Worm (Caenorhabditis elegans) whole organism, mixed stage, embryonic: ENCODE measurements around the gene srt-14.
"Not testable (repeated sequence)": the region's sequence is repeated elsewhere in the genome, so short reads cannot be mapped to it uniquely, and the experiment has no call there.

Source experiments
- M03D4.4 ChIP-seq: sonication (generic microtip); optimal IDR thresholded peaks from 2 replicates; lab custom pipeline; 2017; ENCODE audit warnings: mild to moderate bottlenecking, missing genetic modification characterization, missing compliant biosample characterization
- bed-3 ChIP-seq: fragments of 200-800 bp; sonication (Bioruptor generic); optimal IDR thresholded peaks from 3 replicates; lab custom pipeline; 2018; ENCODE audit warnings: mild to moderate bottlenecking, missing genetic modification characterization, moderate library complexity, missing compliant biosample characterization
- blmp-1 ChIP-seq: fragments of 150-350 bp; optimal IDR thresholded peaks from 2 replicates; lab custom pipeline; 2014; ENCODE audit warnings: missing biosample characterization, missing genetic modification characterization
- ceh-39 ChIP-seq: fragments of 150-350 bp; optimal IDR thresholded peaks from 2 replicates; lab custom pipeline; 2014; ENCODE audit warnings: missing biosample characterization, missing genetic modification characterization
- ceh-43 ChIP-seq: fragments of 200-800 bp; sonication (Bioruptor generic); optimal IDR thresholded peaks from 2 replicates; lab custom pipeline; 2018; ENCODE audit warnings: mild to moderate bottlenecking, missing genetic modification characterization, moderate library complexity, missing compliant biosample characterization
- ceh-83 ChIP-seq: fragments of 200-800 bp; sonication (Bioruptor generic); optimal IDR thresholded peaks from 2 replicates; lab custom pipeline; 2018; ENCODE audit warnings: mild to moderate bottlenecking, missing genetic modification characterization, missing compliant biosample characterization
- ces-1 ChIP-seq: fragments of 150-350 bp; optimal IDR thresholded peaks from 2 replicates; lab custom pipeline; 2014; ENCODE audit warnings: missing biosample characterization, missing genetic modification reagents, missing genetic modification characterization
- drap-1 ChIP-seq: fragments of 200-800 bp; sonication (Bioruptor generic); optimal IDR thresholded peaks from 3 replicates; lab custom pipeline; 2018; ENCODE audit warnings: mild to moderate bottlenecking, missing genetic modification characterization, missing compliant biosample characterization
- elt-1 ChIP-seq: sonication (generic microtip); optimal IDR thresholded peaks from 2 replicates; lab custom pipeline; 2017; ENCODE audit warnings: missing genetic modification characterization, mild to moderate bottlenecking, missing compliant biosample characterization, antibody characterized with exemption, moderate library complexity, borderline replicate concordance; ENCODE audit not compliant: insufficient read depth
- elt-3 ChIP-seq: fragments of 150-350 bp; optimal IDR thresholded peaks from 2 replicates; lab custom pipeline; 2014; ENCODE audit warnings: missing biosample characterization, missing genetic modification characterization
- flh-1 ChIP-seq: fragments of 200-800 bp; sonication (Bioruptor generic); optimal IDR thresholded peaks from 2 replicates; lab custom pipeline; 2018; ENCODE audit warnings: mild to moderate bottlenecking, missing genetic modification characterization, moderate library complexity, missing compliant biosample characterization
- ham-2 ChIP-seq: fragments of 200-800 bp; sonication (Bioruptor generic); optimal IDR thresholded peaks from 2 replicates; lab custom pipeline; 2018; ENCODE audit warnings: mild to moderate bottlenecking, missing genetic modification characterization, missing compliant biosample characterization
- hlh-1 ChIP-seq: fragments of 150-350 bp; optimal IDR thresholded peaks from 2 replicates; lab custom pipeline; 2014; ENCODE audit warnings: missing biosample characterization, missing genetic modification reagents, missing genetic modification characterization
- lin-13 ChIP-seq: fragments of 150-350 bp; optimal IDR thresholded peaks from 2 replicates; lab custom pipeline; 2014; ENCODE audit warnings: missing biosample characterization, missing genetic modification characterization
- lin-32 ChIP-seq: fragments of 200-800 bp; sonication (Bioruptor generic); optimal IDR thresholded peaks from 2 replicates; lab custom pipeline; 2018; ENCODE audit warnings: mild to moderate bottlenecking, missing genetic modification characterization, missing compliant biosample characterization
- lsy-2 ChIP-seq: fragments of 150-350 bp; optimal IDR thresholded peaks from 2 replicates; lab custom pipeline; 2014; ENCODE audit warnings: missing biosample characterization, missing genetic modification characterization
- mep-1 ChIP-seq: fragments of 150-350 bp; optimal IDR thresholded peaks from 2 replicates; lab custom pipeline; 2017; ENCODE audit warnings: missing biosample characterization, missing genetic modification reagents, missing genetic modification characterization, inconsistent platforms
- mls-2 ChIP-seq: sonication (generic microtip); optimal IDR thresholded peaks from 2 replicates; lab custom pipeline; 2016; ENCODE audit warnings: mild to moderate bottlenecking, missing genetic modification characterization, moderate library complexity, missing compliant biosample characterization
- nhr-2 ChIP-seq: fragments of 150-350 bp; optimal IDR thresholded peaks from 2 replicates; lab custom pipeline; 2014; ENCODE audit warnings: missing biosample characterization, missing genetic modification characterization
- nhr-237 ChIP-seq: fragments of 150-350 bp; optimal IDR thresholded peaks from 2 replicates; lab custom pipeline; 2014; ENCODE audit warnings: missing biosample characterization, missing genetic modification characterization
- nhr-28 ChIP-seq: fragments of 150-350 bp; optimal IDR thresholded peaks from 2 replicates; lab custom pipeline; 2014; ENCODE audit warnings: missing biosample characterization, missing genetic modification characterization
- nhr-76 ChIP-seq: sonication (generic microtip); optimal IDR thresholded peaks from 2 replicates; lab custom pipeline; 2017; ENCODE audit warnings: missing biosample characterization, missing genetic modification characterization
- pha-4 ChIP-seq: fragments of 150-350 bp; optimal IDR thresholded peaks from 2 replicates; lab custom pipeline; 2018; ENCODE audit warnings: missing biosample characterization, missing genetic modification reagents, missing genetic modification characterization
- snpc-4 ChIP-seq: fragments of 150-350 bp; optimal IDR thresholded peaks from 2 replicates; lab custom pipeline; 2014; ENCODE audit warnings: missing biosample characterization, missing genetic modification characterization
- sptf-1 ChIP-seq: sonication (generic microtip); optimal IDR thresholded peaks from 2 replicates; lab custom pipeline; 2017; ENCODE audit warnings: mild to moderate bottlenecking, missing genetic modification characterization, moderate library complexity, missing compliant biosample characterization
- tbx-8 ChIP-seq: fragments of 200-800 bp; sonication (Bioruptor generic); optimal IDR thresholded peaks from 2 replicates; lab custom pipeline; 2018; ENCODE audit warnings: mild to moderate bottlenecking, missing genetic modification characterization, moderate library complexity, missing compliant biosample characterization
- unc-120 ChIP-seq: sonication (generic microtip); optimal IDR thresholded peaks from 2 replicates; lab custom pipeline; 2017; ENCODE audit warnings: missing genetic modification characterization, missing compliant biosample characterization; ENCODE audit not compliant: poor library complexity, severe bottlenecking
- unc-62 ChIP-seq: fragments of 150-350 bp; optimal IDR thresholded peaks from 2 replicates; lab custom pipeline; 2014; ENCODE audit warnings: missing biosample characterization, missing genetic modification reagents, missing genetic modification characterization
- zip-8 ChIP-seq: fragments of 150-350 bp; optimal IDR thresholded peaks from 2 replicates; lab custom pipeline; 2014; ENCODE audit warnings: missing biosample characterization, missing genetic modification characterization
- ztf-11 ChIP-seq: fragments of 150-350 bp; optimal IDR thresholded peaks from 2 replicates; lab custom pipeline; 2014; ENCODE audit warnings: missing biosample characterization, missing genetic modification characterization

srt-14 gene

DNA sequence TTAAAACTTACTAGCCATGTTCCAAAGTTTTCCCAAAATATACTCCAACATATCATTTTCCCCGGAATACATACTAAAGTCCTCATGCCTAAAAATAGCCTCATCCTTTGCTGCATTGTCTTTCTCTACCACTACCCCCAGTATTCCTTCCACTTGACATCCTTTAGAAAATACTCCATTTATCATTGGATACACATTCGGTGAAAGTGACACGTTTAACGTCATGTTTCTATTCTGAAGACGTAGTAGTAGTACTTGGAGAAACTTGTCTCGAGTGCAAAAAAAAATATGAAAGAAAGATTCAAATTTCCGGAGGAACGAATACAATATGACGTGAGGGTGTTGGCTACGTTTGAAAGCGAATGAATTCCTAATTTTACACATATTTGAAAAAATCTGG is 39.5 kb downstream of the srt-14 start:
- TF ChIP-seq ceh-39 (no peak), blmp-1 (tag; lab: Kevin White, UChicago) (no peak), nhr-76 (tag; lab: Kevin White, UChicago) (no peak), mls-2 (tag; lab: Kevin White, UChicago) (no peak), snpc-4 (tag; lab: Kevin White, UChicago) (no peak), flh-1 (GFP tag; lab: Kevin White, UChicago) (no peak), lin-32 (GFP tag; lab: Kevin White, UChicago) (no peak), bed-3 (no peak), ces-1 (no peak), ceh-43 (GFP tag; lab: Kevin White, UChicago) (no peak), ztf-11 (tag; lab: Kevin White, UChicago) (no peak), drap-1 (GFP tag; lab: Kevin White, UChicago) (no peak), tbx-8 (no peak), pha-4 (tag; lab: Kevin White, UChicago) (no peak), elt-1 (tag; lab: Kevin White, UChicago) (no peak), unc-62 (GFP tag; lab: Kevin White, UChicago) (no peak), sptf-1 (tag; lab: Kevin White, UChicago) (no peak)

DNA sequence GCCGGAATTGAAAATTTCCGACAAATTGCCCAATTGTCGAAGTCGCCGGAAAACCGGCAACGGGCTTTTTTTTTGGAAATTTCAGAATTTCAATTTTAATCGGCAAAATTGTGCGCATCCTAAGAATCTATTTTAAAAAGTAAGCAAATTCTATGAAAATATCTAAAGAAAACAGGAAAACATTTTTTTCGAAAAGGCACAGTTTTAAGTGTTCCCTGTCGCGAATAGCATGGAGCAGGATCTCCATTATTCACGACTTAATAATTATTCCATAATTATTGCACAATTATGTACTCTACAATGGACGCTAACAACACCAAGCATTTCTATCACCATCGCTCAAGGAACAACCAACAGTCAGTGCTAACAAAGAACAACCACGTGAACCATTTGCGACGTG is 40.5 kb downstream of the srt-14 start, which contains the start of gene H43I07.4:
Gene H43I07.4, plus strand, starts transcription at position 301 of the 400 bp plus-strand sequence.
- TF ChIP-seq lsy-2 (tag; lab: Kevin White, UChicago); bed-3; nhr-237 (tag; lab: Kevin White, UChicago): not testable (repeated sequence)

DNA sequence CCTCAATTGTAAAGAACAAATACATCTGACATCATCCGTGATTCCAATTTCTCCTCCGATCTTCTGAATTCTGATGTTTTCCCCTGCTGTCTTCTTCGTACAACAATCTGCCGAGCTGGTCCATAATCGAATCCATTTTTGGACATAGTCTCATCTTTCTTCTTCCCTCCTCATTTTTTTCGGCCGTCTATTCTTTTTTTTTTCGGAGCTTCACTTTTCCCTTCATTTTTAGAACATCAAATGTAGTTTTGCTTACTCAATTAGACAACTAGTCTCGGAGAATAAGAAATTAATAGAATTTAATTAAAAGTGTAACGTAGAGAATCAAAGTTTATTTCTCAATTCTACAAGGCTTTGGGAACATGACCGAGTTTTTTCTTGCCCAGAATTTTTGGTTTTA is 44.9 kb downstream of the srt-14 start:
- TF ChIP-seq M03D4.4 (tag; lab: Kevin White, UChicago) (no peak), flh-1 (GFP tag; lab: Kevin White, UChicago) (no peak), elt-3 (tag; lab: Kevin White, UChicago) (no peak), unc-62 (GFP tag; lab: Kevin White, UChicago) (no peak), ceh-39 (no peak), zip-8 (tag; lab: Kevin White, UChicago) (no peak), hlh-1 (tag; lab: Kevin White, UChicago) (no peak), ceh-43 (GFP tag; lab: Kevin White, UChicago) (no peak), nhr-2 (tag; lab: Kevin White, UChicago) (no peak), ceh-83 (GFP tag; lab: Kevin White, UChicago) (no peak), ztf-11 (tag; lab: Kevin White, UChicago) (no peak), lin-32 (GFP tag; lab: Kevin White, UChicago) (no peak), ham-2 (GFP tag; lab: Kevin White, UChicago) (no peak), mep-1 (tag; lab: Kevin White, UChicago) (no peak), mls-2 (tag; lab: Kevin White, UChicago) (no peak), unc-120 (tag; lab: Kevin White, UChicago) (no peak), pha-4 (tag; lab: Kevin White, UChicago) (no peak), nhr-28 (tag; lab: Kevin White, UChicago) (no peak), sptf-1 (tag; lab: Kevin White, UChicago) (no peak)

DNA sequence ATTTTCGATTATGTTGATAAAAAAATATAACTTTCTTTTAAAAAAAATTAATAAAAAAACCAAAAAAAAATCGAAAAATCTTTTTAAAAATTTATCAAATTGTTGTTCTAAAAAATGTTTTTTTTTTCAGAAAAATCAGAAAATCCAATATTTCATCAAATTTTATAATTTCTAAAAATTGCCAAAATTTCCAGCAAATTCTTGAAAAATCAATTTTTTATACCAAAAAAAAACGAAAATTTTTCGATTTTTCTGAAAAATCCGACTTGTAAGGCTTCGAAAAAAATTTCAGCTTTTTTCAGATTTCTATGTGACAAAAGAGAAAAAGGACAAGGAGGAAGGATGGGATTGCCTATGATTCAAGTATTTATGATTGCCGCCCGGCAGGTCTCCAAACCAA is 52.0 kb downstream of the srt-14 start, which contains the start of gene H43I07.1:
Gene H43I07.1, plus strand, starts transcription at position 301 of the 400 bp plus-strand sequence.
- TF ChIP-seq elt-1 (tag; lab: Kevin White, UChicago) (no peak), snpc-4 (tag; lab: Kevin White, UChicago) (no peak), unc-120 (tag; lab: Kevin White, UChicago) (no peak), ztf-11 (tag; lab: Kevin White, UChicago) (no peak), lin-13 (tag; lab: Kevin White, UChicago) (no peak)
- TF ChIP-seq, all 35 proteins: peak for 0
